Worm (Caenorhabditis elegans): ENCODE data around the gene dyrb-1.

The dyrb-1 gene

ce11 chrII:9128132-9128531 lies 21.2 kb upstream of the dyrb-1 start (continued):
- TF ChIP-seq egl-43 (GFP tag; IDR thresholded peaks at IDR 0.05): no peak
- TF ChIP-seq nhr-6 (tag; optimal IDR thresholded peaks at IDR 0.05): peak; percentile 51
- TF ChIP-seq rbr-2 (tag; optimal IDR thresholded peaks at IDR 0.05): peak; percentile 27
- TF ChIP-seq ctbp-1 (GFP tag; IDR thresholded peaks at IDR 0.05): 0 out of 2 replicates have a peak, but pooled peaks have one; percentile 19
- TF ChIP-seq ceh-28 (tag; optimal IDR thresholded peaks at IDR 0.05): no peak
- no peak for TF ChIP-seq lin-39 (tag; optimal IDR thresholded peaks at IDR 0.05)
- no peak for TF ChIP-seq jun-1 (tag; optimal IDR thresholded peaks at IDR 0.05)
- TF ChIP-seq pqm-1 (tag; optimal IDR thresholded peaks at IDR 0.05): peak; percentile 82
- no peak for TF ChIP-seq ztf-11 (tag; optimal IDR thresholded peaks at IDR 0.05)
- peak; percentile 67 for TF ChIP-seq zfp-3 (GFP tag; conservative IDR thresholded peaks at IDR 0.05)
- TF ChIP-seq mes-2 (tag; optimal IDR thresholded peaks at IDR 0.05; ENCODE audit: poor library complexity, severe bottlenecking): peak; percentile 19
- no peak for TF ChIP-seq lin-13 (GFP tag; optimal IDR thresholded peaks at IDR 0.05)
- TF ChIP-seq nhr-48 (tag; optimal IDR thresholded peaks at IDR 0.05): peak; percentile 79
- 0 out of 2 replicates have a peak, but pooled peaks have one; percentile 13 for TF ChIP-seq Y75B8A.6 (GFP tag; IDR thresholded peaks at IDR 0.05)
- TF ChIP-seq unc-130 (GFP tag; optimal IDR thresholded peaks at IDR 0.05): no peak
- no peak for TF ChIP-seq sdz-12 (GFP tag; optimal IDR thresholded peaks at IDR 0.05)
- TF ChIP-seq lin-15B (tag; optimal IDR thresholded peaks at IDR 0.05): no peak
- no peak for TF ChIP-seq gei-8 (GFP tag; optimal IDR thresholded peaks at IDR 0.05)
- 0 out of 2 replicates have a peak, but pooled peaks have one; percentile 6 for TF ChIP-seq nhr-41 (GFP tag; IDR thresholded peaks at IDR 0.05)
- TF ChIP-seq nhr-237 (tag; optimal IDR thresholded peaks at IDR 0.05): no peak
- TF ChIP-seq fos-1 (tag; optimal IDR thresholded peaks at IDR 0.05): no peak
- TF ChIP-seq mdl-1 (tag; optimal IDR thresholded peaks at IDR 0.05): peak; percentile 21 to 36
- TF ChIP-seq zip-2 (tag; optimal IDR thresholded peaks at IDR 0.05): peak; percentile 38
- peak; percentile 34; the same call in 1 of the 2 replicates for TF ChIP-seq T26A8.4 (GFP tag; IDR thresholded peaks at IDR 0.05)
- peak; percentile 38 for TF ChIP-seq nhr-76 (tag; optimal IDR thresholded peaks at IDR 0.05)
- TF ChIP-seq ZK546.5 (tag; optimal IDR thresholded peaks at IDR 0.05): no peak
- TF ChIP-seq unc-62 (GFP tag; optimal IDR thresholded peaks at IDR 0.05 in 1 of 2): peak in 1 of 2 experiments; percentile 45
- TF ChIP-seq unc-62 (tag; optimal IDR thresholded peaks at IDR 0.05): no peak
- peak; percentile 86 for TF ChIP-seq nhr-28 (tag; optimal IDR thresholded peaks at IDR 0.05)
- TF ChIP-seq T20F7.1 (GFP tag; optimal IDR thresholded peaks at IDR 0.05): peak; percentile 20
- TF ChIP-seq snpc-1.2 (GFP tag; IDR thresholded peaks at IDR 0.05): no peak

- TF ChIP-seq aha-1 (tag): peak; percentile 93
- TF ChIP-seq T20F7.1 (GFP tag; optimal IDR thresholded peaks at IDR 0.05): no peak
- TF ChIP-seq hmg-1.1 (GFP tag; IDR thresholded peaks at IDR 0.05): 0 out of 2 replicates have a peak, but pooled peaks have one; percentile 0
- no peak for TF ChIP-seq mes-2 (tag; optimal IDR thresholded peaks at IDR 0.05; ENCODE audit: poor library complexity, severe bottlenecking)
- peak in 1 of 2 experiments; percentile 7 for TF ChIP-seq unc-62 (GFP tag; optimal IDR thresholded peaks at IDR 0.05 in 1 of 2)
- no peak for TF ChIP-seq unc-62 (tag; optimal IDR thresholded peaks at IDR 0.05)
These were observed 20.4 kb upstream of the dyrb-1 start for ce11 chrII:9127379-9127778.

- TF ChIP-seq hlh-11 (tag; optimal IDR thresholded peaks at IDR 0.05) (peak; percentile 71), dmd-9 (GFP tag; IDR thresholded peaks at IDR 0.05) (no peak), dve-1 (tag; optimal IDR thresholded peaks at IDR 0.05; ENCODE audit: insufficient read depth) (peak; percentile 65), tra-1 (GFP tag; IDR thresholded peaks at IDR 0.05) (no peak), daf-16 (GFP tag; optimal IDR thresholded peaks at IDR 0.05) (no peak), daf-16 (tag; optimal IDR thresholded peaks at IDR 0.05) (peak; percentile 19), fos-1 (tag; optimal IDR thresholded peaks at IDR 0.05) (no peak), daf-8 (GFP tag; IDR thresholded peaks at IDR 0.05) (no peak), nhr-42 (GFP tag; IDR thresholded peaks at IDR 0.05) (0 out of 2 replicates have a peak, but pooled peaks have one; percentile 30), nhr-28 (tag; optimal IDR thresholded peaks at IDR 0.05) (peak; percentile 25), hlh-30 (tag; optimal IDR thresholded peaks at IDR 0.05; ENCODE audit: insufficient read depth) (peak; percentile 50), mdl-1 (tag; optimal IDR thresholded peaks at IDR 0.05) (peak in 1 of 2 experiments; percentile 37), gei-8 (GFP tag; optimal IDR thresholded peaks at IDR 0.05) (no peak), snpc-4 (tag; optimal IDR thresholded peaks at IDR 0.05) (no peak), arid-1 (GFP tag; conservative IDR thresholded peaks at IDR 0.05) (0 out of 2 replicates have a peak, but pooled peaks have one; percentile 35), F10B5.3 (tag; optimal IDR thresholded peaks at IDR 0.05) (no peak), attf-4 (tag; optimal IDR thresholded peaks at IDR 0.05) (no peak), lim-7 (GFP tag; IDR thresholded peaks at IDR 0.05) (no peak), ama-1 (optimal IDR thresholded peaks at IDR 0.05) (peak; percentile 27), mdt-29 (GFP tag; IDR thresholded peaks at IDR 0.05) (no peak), mxl-3 (GFP tag; optimal IDR thresholded peaks at IDR 0.05) (no peak)
These were observed 20.0 kb upstream of the dyrb-1 start for ce11 chrII:9126965-9127364.
